Worm (Caenorhabditis elegans) whole organism, L1 larva: ENCODE measurements around the gene vps-54.

ENCODE experiments used
- alr-1 ChIP-seq: fragments of 200-800 bp; sonication (Bioruptor generic); optimal IDR thresholded peaks from 2 replicates; lab custom pipeline; 2018; ENCODE audit warnings: borderline replicate concordance, mild to moderate bottlenecking, missing genetic modification characterization, missing compliant biosample characterization
- ama-1 ChIP-seq: fragments of 150-350 bp; optimal IDR thresholded peaks from 2 replicates; lab custom pipeline; 2014
- dsc-1 ChIP-seq: sonication (generic microtip); optimal IDR thresholded peaks from 2 replicates; lab custom pipeline; 2016; ENCODE audit warnings: mild to moderate bottlenecking, missing genetic modification characterization, missing compliant biosample characterization
- elt-2 ChIP-seq: sonication (generic microtip); optimal IDR thresholded peaks from 2 replicates; lab custom pipeline; 2016; ENCODE audit warnings: missing genetic modification characterization, mild to moderate bottlenecking, inconsistent platforms, missing compliant biosample characterization, missing genetic modification reagents
- lin-13 ChIP-seq: fragments of 150-350 bp; optimal IDR thresholded peaks from 2 replicates; lab custom pipeline; 2014; ENCODE audit warnings: missing biosample characterization, missing genetic modification reagents, missing genetic modification characterization
- lin-39 ChIP-seq: fragments of 150-350 bp; optimal IDR thresholded peaks from 2 replicates; lab custom pipeline; 2014; ENCODE audit warnings: missing biosample characterization, missing genetic modification reagents, missing genetic modification characterization
- lsy-2 ChIP-seq, 2 experiments: fragments of 150-350 bp; optimal IDR thresholded peaks; 2 replicates each; lab custom pipeline; 2014; ENCODE audit warnings: missing biosample characterization in 2 of 2, missing genetic modification characterization in 2 of 2
- sup-37 ChIP-seq: fragments of 200-800 bp; sonication (Bioruptor generic); optimal IDR thresholded peaks from 2 replicates; lab custom pipeline; 2018; ENCODE audit warnings: mild to moderate bottlenecking, missing genetic modification characterization, missing compliant biosample characterization
- swsn-7 ChIP-seq: sonication (generic microtip); optimal IDR thresholded peaks from 2 replicates; lab custom pipeline; 2016; ENCODE audit warnings: missing genetic modification characterization, missing compliant biosample characterization
- zag-1 ChIP-seq: fragments of 150-350 bp; optimal IDR thresholded peaks from 2 replicates; lab custom pipeline; 2014; ENCODE audit warnings: missing biosample characterization, missing genetic modification characterization
- ztf-11 ChIP-seq, 2 experiments: sonication (generic microtip); optimal IDR thresholded peaks; 2 replicates each; lab custom pipeline; 2016 to 2017; ENCODE audit warnings: missing genetic modification characterization in 2 of 2, missing biosample characterization in 1 of 2, missing compliant biosample characterization in 1 of 2

DNA sequence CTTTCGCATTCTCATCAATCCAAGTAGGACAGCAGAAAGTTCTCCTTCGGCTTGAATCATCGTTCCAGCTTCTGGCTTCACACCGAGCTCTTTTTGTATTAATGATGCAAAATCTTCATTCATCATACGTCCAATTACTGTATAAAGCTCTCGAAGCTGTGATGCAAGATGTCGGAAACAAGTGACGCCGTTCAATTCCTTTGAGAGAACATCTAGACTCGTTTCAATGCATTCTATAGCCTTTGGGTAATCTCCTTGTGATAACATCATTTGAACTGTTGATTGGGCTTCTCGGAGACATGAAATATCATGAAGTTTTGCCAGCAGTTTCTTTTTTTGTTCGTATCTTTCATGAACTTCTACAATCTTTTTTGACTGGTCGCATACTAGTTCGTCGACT is 7.7 kb downstream of the vps-54 start:
- no peak for TF ChIP-seq swsn-7
- no peak for TF ChIP-seq zag-1 (tag; lab: Kevin White, UChicago)
- TF ChIP-seq ztf-11 (tag; optimal IDR thresholded peaks at IDR 0.05; lab: Kevin White, UChicago): no peak
- TF ChIP-seq lin-13 (GFP tag; lab: Kevin White, UChicago): no peak
- no peak for TF ChIP-seq dsc-1 (tag; lab: Kevin White, UChicago)
- no peak for TF ChIP-seq alr-1 (tag; lab: Kevin White, UChicago)
- TF ChIP-seq elt-2 (tag; lab: Kevin White, UChicago): no peak
- TF ChIP-seq sup-37: no peak
- TF ChIP-seq ama-1 (lab: Kevin White, UChicago): no peak
- TF ChIP-seq lsy-2 (tag; optimal IDR thresholded peaks at IDR 0.05; lab: Kevin White, UChicago): no peak
- TF ChIP-seq lin-39 (tag; lab: Kevin White, UChicago): no peak
